Worm (Caenorhabditis elegans) whole organism, early embryonic: ENCODE data around the gene fbxl-3.

ENCODE experiments used
- B0310.2 ChIP-seq: sonication (generic microtip); optimal IDR thresholded peaks from 2 replicates; lab custom pipeline; 2016; ENCODE audit warnings: mild to moderate bottlenecking, missing genetic modification characterization, missing compliant biosample characterization
- F13C5.2 ChIP-seq: sonication (generic microtip); optimal IDR thresholded peaks from 2 replicates; lab custom pipeline; 2017; ENCODE audit warnings: mild to moderate bottlenecking, missing genetic modification characterization, inconsistent platforms, missing compliant biosample characterization
- aly-1 ChIP-seq: sonication (generic microtip); optimal IDR thresholded peaks from 2 replicates; lab custom pipeline; 2016; ENCODE audit warnings: missing genetic modification characterization, missing compliant biosample characterization
- ama-1 ChIP-seq: fragments of 150-350 bp; optimal IDR thresholded peaks from 2 replicates; lab custom pipeline; 2014
- ceh-13 ChIP-seq: fragments of 200-800 bp; sonication (Bioruptor generic); optimal IDR thresholded peaks from 2 replicates; lab custom pipeline; 2018; ENCODE audit warnings: mild to moderate bottlenecking, missing genetic modification characterization, missing compliant biosample characterization
- ceh-36 ChIP-seq: sonication (generic microtip); optimal IDR thresholded peaks from 2 replicates; lab custom pipeline; 2016; ENCODE audit warnings: missing genetic modification characterization, inconsistent platforms, missing compliant biosample characterization
- ets-7 ChIP-seq: sonication (generic microtip); optimal IDR thresholded peaks from 2 replicates; lab custom pipeline; 2016; ENCODE audit warnings: missing genotype, missing genetic modification characterization, missing compliant biosample characterization
- flt-1 ChIP-seq: fragments of 200-800 bp; sonication (Bioruptor generic); IDR thresholded peaks from 2 replicates; pipeline ENCODE4 v1.3.6; 2022; ENCODE audit warnings: missing genetic modification characterization, missing compliant biosample characterization
- hmbx-1 ChIP-seq: sonication (generic microtip); optimal IDR thresholded peaks from 2 replicates; lab custom pipeline; 2016; ENCODE audit warnings: mild to moderate bottlenecking, missing genetic modification characterization, missing compliant biosample characterization
- hmg-4 ChIP-seq: fragments of 200-800 bp; sonication (Bioruptor generic); optimal IDR thresholded peaks from 2 replicates; lab custom pipeline; 2018; ENCODE audit warnings: mild to moderate bottlenecking, missing genetic modification characterization, missing compliant biosample characterization
- hnd-1 ChIP-seq: sonication (generic microtip); optimal IDR thresholded peaks from 2 replicates; lab custom pipeline; 2016; ENCODE audit warnings: missing genetic modification characterization, missing compliant biosample characterization
- pes-1 ChIP-seq: fragments of 200-800 bp; sonication (Bioruptor generic); IDR thresholded peaks from 2 replicates; pipeline ENCODE4 v1.3.6; 2022; ENCODE audit warnings: missing genetic modification reagents, missing genetic modification characterization, missing compliant biosample characterization
- scrt-1 ChIP-seq: fragments of 200-800 bp; sonication (Bioruptor generic); IDR thresholded peaks from 2 replicates; pipeline ENCODE4 v1.3.6; 2022; ENCODE audit warnings: missing genetic modification characterization, missing compliant biosample characterization
- sea-1 ChIP-seq: fragments of 200-800 bp; sonication (Bioruptor generic); conservative IDR thresholded peaks from 2 replicates; pipeline ENCODE4 v1.3.6; 2022; ENCODE audit warnings: missing genetic modification characterization, missing compliant biosample characterization
- tbx-11 ChIP-seq: fragments of 200-800 bp; sonication (Bioruptor generic); IDR thresholded peaks from 2 replicates; pipeline ENCODE4 v1.3.6; 2022; ENCODE audit warnings: missing genetic modification characterization, missing compliant biosample characterization
- tbx-37 ChIP-seq: fragments of 200-800 bp; sonication (Bioruptor generic); conservative IDR thresholded peaks from 2 replicates; pipeline ENCODE4 v1.3.6; 2022; ENCODE audit warnings: missing genetic modification reagents, missing genetic modification characterization, missing compliant biosample characterization
- tra-4 ChIP-seq: sonication (generic microtip); optimal IDR thresholded peaks from 2 replicates; lab custom pipeline; 2017; ENCODE audit warnings: missing genetic modification characterization, missing compliant biosample characterization

The fbxl-3 gene

DNA sequence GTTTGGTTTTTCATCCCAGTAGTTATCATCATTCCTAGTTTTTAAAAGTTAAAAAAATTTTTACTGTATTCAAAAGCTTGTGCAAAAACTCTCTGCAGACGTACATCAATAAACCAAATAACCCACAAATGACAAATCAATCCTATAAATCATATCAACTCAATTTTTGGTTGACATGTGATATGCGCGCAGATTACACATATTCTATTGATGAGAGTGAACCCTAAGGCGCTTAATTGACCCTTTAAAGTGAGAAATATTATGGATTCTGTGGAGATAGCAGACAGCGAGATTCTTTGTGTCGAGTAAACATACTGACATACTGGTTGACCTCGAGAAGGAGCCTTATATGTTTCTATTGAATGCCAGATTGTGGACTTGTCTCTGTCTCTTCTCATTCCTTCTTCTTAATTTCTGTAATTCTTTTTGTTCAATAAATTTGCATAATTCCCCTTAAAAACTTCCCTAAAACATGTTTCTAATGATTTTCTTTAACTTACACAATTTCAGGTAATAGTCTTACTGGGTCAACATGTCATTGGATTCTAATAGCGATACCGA lies 17.6 kb upstream of the fbxl-3 start, which contains the start of gene EEED8.2:
EEED8.2 (plus strand) TSS at position 511 of the 561 bp plus-strand sequence.
- no peak for TF ChIP-seq scrt-1 (GFP tag; lab: Robert Waterston, UW)
- TF ChIP-seq tbx-37 (GFP tag; lab: Robert Waterston, UW), result no peak
- no peak for TF ChIP-seq sea-1 (GFP tag; lab: Robert Waterston, UW)
- no peak for TF ChIP-seq hmbx-1 (tag; lab: Kevin White, UChicago)
- no peak for TF ChIP-seq F13C5.2 (tag; lab: Kevin White, UChicago)
- no peak for TF ChIP-seq pes-1 (GFP tag; lab: Robert Waterston, UW)
- no peak for TF ChIP-seq hmg-4 (GFP tag; lab: Kevin White, UChicago)
- no peak for TF ChIP-seq aly-1 (tag; lab: Kevin White, UChicago)
- no peak for TF ChIP-seq tra-4 (tag; lab: Kevin White, UChicago)
- TF ChIP-seq flt-1 (GFP tag; lab: Robert Waterston, UW), result no peak
- TF ChIP-seq ceh-36 (tag; lab: Kevin White, UChicago), result no peak
- TF ChIP-seq ama-1 (lab: Kevin White, UChicago), result no peak
- no peak for TF ChIP-seq hnd-1

DNA sequence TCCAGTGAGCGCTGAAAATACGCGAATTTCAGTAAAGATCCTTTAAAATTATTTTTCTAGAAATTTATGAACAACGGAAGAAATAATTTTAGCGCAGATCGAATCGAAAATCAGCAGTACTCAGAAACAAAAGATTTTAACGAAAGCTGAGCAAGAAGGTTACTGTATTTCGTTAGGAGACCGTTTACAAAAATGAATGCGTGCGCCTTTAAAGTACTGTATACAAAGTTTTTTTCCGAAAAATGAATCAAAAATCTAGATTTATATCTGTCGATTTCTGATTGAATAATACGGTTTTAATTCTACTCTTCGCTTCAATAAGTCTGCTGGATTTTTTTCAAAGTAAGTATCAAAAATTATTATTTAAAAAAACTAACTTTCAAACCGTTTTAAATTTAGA lies 15.3 kb upstream of the fbxl-3 start, which contains the start of the genes EEED8.14 and EEED8.3:
EEED8.14 (minus strand) TSS at position 13 of the 400 bp plus-strand sequence.
EEED8.3 (plus strand) TSS at position 237 of the 400 bp plus-strand sequence.
- TF ChIP-seq ceh-13 (no peak), ets-7 (tag; lab: Kevin White, UChicago) (no peak)

DNA sequence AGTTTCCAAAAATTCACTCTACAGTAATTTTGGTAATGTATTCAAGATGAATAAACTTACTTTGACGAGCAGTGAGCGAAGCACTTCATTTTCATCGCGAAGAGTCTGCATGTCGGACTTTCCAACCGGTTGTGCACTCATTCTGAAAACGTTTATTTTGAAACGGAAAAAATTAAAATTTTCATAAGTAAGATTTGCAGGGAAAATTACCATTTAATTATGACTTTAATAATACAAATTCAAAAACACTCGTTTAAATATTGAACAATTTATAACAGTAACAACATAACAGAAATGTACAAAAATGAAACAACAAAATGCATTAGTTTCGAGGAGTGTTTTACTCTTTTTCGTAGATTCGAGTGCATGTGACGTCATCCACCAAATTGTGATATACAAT lies 13.8 kb upstream of the fbxl-3 start, which contains the start of the genes EEED8.13 and EEED8.18:
EEED8.13 (minus strand) TSS at position 101 of the 400 bp plus-strand sequence.
EEED8.18 (minus strand) TSS at position 144 of the 400 bp plus-strand sequence.
- TF ChIP-seq sea-1 (GFP tag; lab: Robert Waterston, UW) (no peak), B0310.2 (tag; lab: Kevin White, UChicago) (no peak), aly-1 (tag; lab: Kevin White, UChicago) (no peak), pes-1 (GFP tag; lab: Robert Waterston, UW) (no peak), ceh-36 (tag; lab: Kevin White, UChicago) (no peak), tbx-37 (GFP tag; lab: Robert Waterston, UW) (no peak), tbx-11 (GFP tag; lab: Robert Waterston, UW) (no peak), F13C5.2 (tag; lab: Kevin White, UChicago) (no peak), tra-4 (tag; lab: Kevin White, UChicago) (no peak), ets-7 (tag; lab: Kevin White, UChicago) (no peak), hnd-1 (no peak), ama-1 (lab: Kevin White, UChicago) (no peak), hmbx-1 (tag; lab: Kevin White, UChicago) (no peak), hmg-4 (GFP tag; lab: Kevin White, UChicago) (no peak), scrt-1 (GFP tag; lab: Robert Waterston, UW) (no peak), ceh-13 (no peak), flt-1 (GFP tag; lab: Robert Waterston, UW) (no peak)

DNA sequence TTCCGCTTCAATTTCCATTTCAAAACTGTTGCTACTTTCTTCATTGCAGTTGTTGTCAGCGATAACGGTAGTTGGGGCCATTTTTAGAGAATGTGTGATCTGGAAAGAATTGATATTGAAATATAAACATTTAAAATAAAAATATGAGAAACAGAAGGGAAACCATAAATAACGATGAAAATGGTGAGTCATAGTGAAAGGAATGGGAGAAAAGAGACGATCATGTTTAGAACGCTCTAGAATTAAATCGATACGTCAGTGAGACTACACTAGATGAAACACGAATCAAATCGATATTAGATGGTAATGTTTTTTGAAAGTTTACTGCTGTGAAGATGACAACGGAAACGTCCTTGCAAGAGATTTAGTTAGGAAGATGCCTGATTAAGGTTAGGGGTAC lies 10.2 kb upstream of the fbxl-3 start, which contains the start of the genes EEED8.12 and EEED8.4:
EEED8.12 (minus strand) TSS at position 101 of the 400 bp plus-strand sequence.
EEED8.4 (plus strand) TSS at position 396 of the 400 bp plus-strand sequence.
- TF ChIP-seq sea-1 (GFP tag; lab: Robert Waterston, UW) (no peak), tbx-11 (GFP tag; lab: Robert Waterston, UW) (no peak), flt-1 (GFP tag; lab: Robert Waterston, UW) (no peak), ets-7 (tag; lab: Kevin White, UChicago) (no peak), aly-1 (tag; lab: Kevin White, UChicago) (no peak), tbx-37 (GFP tag; lab: Robert Waterston, UW) (no peak), B0310.2 (tag; lab: Kevin White, UChicago) (no peak), ceh-13 (no peak), F13C5.2 (tag; lab: Kevin White, UChicago) (no peak), hmbx-1 (tag; lab: Kevin White, UChicago) (no peak), hmg-4 (GFP tag; lab: Kevin White, UChicago) (no peak), scrt-1 (GFP tag; lab: Robert Waterston, UW) (no peak), ceh-36 (tag; lab: Kevin White, UChicago) (no peak), pes-1 (GFP tag; lab: Robert Waterston, UW) (no peak), tra-4 (tag; lab: Kevin White, UChicago) (no peak), ama-1 (lab: Kevin White, UChicago) (no peak)

DNA sequence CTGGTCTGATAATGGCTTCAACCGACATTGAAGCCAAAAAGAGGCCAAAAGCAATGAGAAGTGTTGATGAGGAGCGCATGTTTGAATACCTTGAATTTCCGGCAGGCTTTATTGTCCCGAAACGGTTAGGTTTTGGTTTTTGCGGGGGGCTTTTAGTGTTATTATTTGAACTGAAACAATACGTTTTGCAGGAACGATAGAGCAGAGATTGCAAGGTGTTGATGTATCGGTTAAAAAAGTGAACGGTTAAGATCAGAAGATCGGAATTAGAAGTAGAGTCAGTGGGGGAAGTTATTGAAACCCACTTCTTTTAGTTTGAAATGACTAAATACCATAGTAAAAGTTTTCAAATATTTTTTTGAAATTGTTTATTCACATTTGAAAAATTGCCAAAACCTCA lies 8.8 kb upstream of the fbxl-3 start, which contains the start of gene clec-141:
clec-141 (minus strand) TSS at position 101 of the 400 bp plus-strand sequence.
- TF ChIP-seq ceh-13 (no peak), aly-1 (tag; lab: Kevin White, UChicago) (no peak), tra-4 (tag; lab: Kevin White, UChicago) (no peak), sea-1 (GFP tag; lab: Robert Waterston, UW) (no peak), hmg-4 (GFP tag; lab: Kevin White, UChicago) (no peak), flt-1 (GFP tag; lab: Robert Waterston, UW) (no peak), ets-7 (tag; lab: Kevin White, UChicago) (no peak), hnd-1 (no peak), ceh-36 (tag; lab: Kevin White, UChicago) (no peak), tbx-37 (GFP tag; lab: Robert Waterston, UW) (no peak), B0310.2 (tag; lab: Kevin White, UChicago) (no peak), F13C5.2 (tag; lab: Kevin White, UChicago) (no peak), tbx-11 (GFP tag; lab: Robert Waterston, UW) (no peak), hmbx-1 (tag; lab: Kevin White, UChicago) (no peak), ama-1 (lab: Kevin White, UChicago) (no peak)

DNA sequence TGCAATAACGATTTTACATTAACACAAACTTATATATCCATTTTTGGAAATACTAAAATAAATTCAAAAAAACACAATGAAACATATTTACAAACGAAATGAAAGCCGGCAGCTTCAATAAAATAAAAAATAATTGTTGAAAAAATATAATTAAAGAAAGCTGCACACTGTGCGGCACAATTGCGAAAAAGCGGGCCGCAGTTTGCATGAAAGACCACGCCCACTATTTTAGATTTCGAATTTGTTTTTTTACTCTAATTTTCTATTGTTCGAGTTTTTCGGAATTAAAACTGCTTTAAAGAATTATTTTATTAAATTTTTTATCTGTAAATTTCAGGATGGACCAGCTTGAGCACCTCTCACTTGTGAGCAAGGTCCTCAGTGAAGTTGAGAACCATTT lies 499 bp upstream of the fbxl-3 start, which contains the start of gene mog-5:
mog-5 (plus strand) TSS at position 338 of the 400 bp plus-strand sequence.
- peak; percentile 65 for TF ChIP-seq flt-1 (GFP tag; lab: Robert Waterston, UW)
- TF ChIP-seq tbx-37 (GFP tag; lab: Robert Waterston, UW), result no peak
- 0 out of 2 replicates have a peak, but pooled peaks have one; percentile 46 for TF ChIP-seq scrt-1 (GFP tag; lab: Robert Waterston, UW)
- peak; percentile 83 for TF ChIP-seq F13C5.2 (tag; lab: Kevin White, UChicago)
- no peak for TF ChIP-seq tra-4 (tag; lab: Kevin White, UChicago)
- TF ChIP-seq ceh-13, result peak; percentile 9
- 0 out of 2 replicates have a peak, but pooled peaks have one; percentile 55 for TF ChIP-seq sea-1 (GFP tag; lab: Robert Waterston, UW)
- TF ChIP-seq tbx-11 (GFP tag; lab: Robert Waterston, UW), result peak; percentile 65; the same call in 1 of the 2 replicates
- no peak for TF ChIP-seq ama-1 (lab: Kevin White, UChicago)
